Worm (Caenorhabditis elegans): Measurements from ENCODE around the gene kvs-4.

kvs-4 gene

ce11 chrIII:11012264-11012663 is at the start of gene kvs-4:
TSS of gene kvs-4 (plus strand) at chrIII:11012564.
- TF ChIP-seq K11D2.4 (GFP tag; IDR thresholded peaks at IDR 0.05): no peak
- no peak for TF ChIP-seq Y67H2A.10 (GFP tag; conservative IDR thresholded peaks at IDR 0.05)
- no peak for TF ChIP-seq sdz-38 (tag; optimal IDR thresholded peaks at IDR 0.05)
- no peak for TF ChIP-seq ztf-26 (tag; optimal IDR thresholded peaks at IDR 0.05)
- no peak for TF ChIP-seq aptf-2 (GFP tag; conservative IDR thresholded peaks at IDR 0.05)
- TF ChIP-seq lsy-27 (tag; optimal IDR thresholded peaks at IDR 0.05; ENCODE audit: borderline replicate concordance, insufficient read depth): no peak
- TF ChIP-seq mxl-1 (tag; optimal IDR thresholded peaks at IDR 0.05): no peak
- no peak for TF ChIP-seq bed-1 (GFP tag; IDR thresholded peaks at IDR 0.05)
- TF ChIP-seq ztf-22 (GFP tag; optimal IDR thresholded peaks at IDR 0.05): no peak
- TF ChIP-seq pha-4 (tag; optimal IDR thresholded peaks at IDR 0.05): no peak
- TF ChIP-seq zim-3 (tag; optimal IDR thresholded peaks at IDR 0.05): no peak
- no peak for TF ChIP-seq gei-17 (GFP tag; optimal IDR thresholded peaks at IDR 0.05)
- no peak for TF ChIP-seq snpc-3.4 (tag; optimal IDR thresholded peaks at IDR 0.05)
- no peak for TF ChIP-seq C06A6.2 (GFP tag; conservative IDR thresholded peaks at IDR 0.05)

DNA sequence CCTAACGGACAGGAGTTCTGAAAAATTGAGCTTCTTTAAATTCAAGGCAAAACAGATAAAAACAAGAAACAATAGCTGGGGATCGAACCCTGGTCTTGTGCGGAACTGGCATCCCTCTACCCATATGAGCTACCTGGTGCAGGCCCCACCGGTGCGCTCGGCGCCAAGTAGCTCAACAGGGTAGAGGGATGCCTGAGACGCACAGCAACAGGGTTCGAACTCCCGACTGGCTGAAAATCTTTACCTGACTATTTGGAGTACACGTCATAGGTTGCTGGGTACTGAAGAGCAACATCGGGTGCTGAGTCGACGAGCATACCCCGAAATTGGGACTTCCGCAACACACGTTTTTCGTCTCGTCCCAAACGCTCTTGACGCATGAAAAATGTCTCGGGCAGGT is 49.5 kb upstream of the kvs-4 start:
- TF ChIP-seq B0261.1 (tag; optimal IDR thresholded peaks at IDR 0.05) (no peak), nhr-80 (tag; optimal IDR thresholded peaks at IDR 0.05) (no peak), lin-26 (GFP tag; IDR thresholded peaks at IDR 0.05) (peak; percentile 63; the same call in 1 of the 2 replicates), tbp1 (GFP tag; optimal IDR thresholded peaks at IDR 0.05) (peak; percentile 50), pbrm-1 (GFP tag; IDR thresholded peaks at IDR 0.05) (no peak), nfyb-1 (GFP tag; IDR thresholded peaks at IDR 0.05) (0 out of 2 replicates have a peak, but pooled peaks have one; percentile 32), zfh-2 (GFP tag; conservative IDR thresholded peaks at IDR 0.05) (0 out of 2 replicates have a peak, but pooled peaks have one; percentile 54), rpc-1 (optimal IDR thresholded peaks at IDR 0.05) (no peak), rpc-1 (tag; optimal IDR thresholded peaks at IDR 0.05) (peak; percentile 31)

DNA sequence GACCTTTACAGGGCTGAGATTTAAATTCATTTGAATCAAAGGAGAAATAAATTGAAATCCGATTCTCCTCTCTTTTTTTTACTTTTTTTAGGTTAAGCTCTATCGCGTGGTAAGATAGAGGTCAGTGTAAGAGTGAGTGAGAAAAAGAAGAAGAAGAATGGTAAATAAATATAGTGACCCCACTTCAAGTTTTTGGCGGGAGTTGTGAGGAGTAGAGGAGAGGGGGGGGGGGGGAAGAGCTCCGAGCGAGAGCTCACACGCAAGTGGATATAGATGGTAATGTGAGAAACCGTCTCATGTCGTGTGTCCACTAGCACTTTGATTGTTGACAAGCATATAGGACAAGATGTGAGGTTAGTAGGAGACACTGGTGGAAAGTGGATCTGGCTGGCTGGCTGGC is 45.4 kb upstream of the kvs-4 start, which contains the start of gene W05B2.2:
Gene W05B2.2 (minus strand): TSS at position 101 of the 400 bp plus-strand sequence.
- TF ChIP-seq rcor-1 (GFP tag; IDR thresholded peaks at IDR 0.05) (no peak), T07F8.4 (tag; optimal IDR thresholded peaks at IDR 0.05) (no peak), egrh-3 (GFP tag; IDR thresholded peaks at IDR 0.05) (no peak), sdz-38 (tag; optimal IDR thresholded peaks at IDR 0.05) (no peak), tlf-1 (GFP tag; optimal IDR thresholded peaks at IDR 0.05) (no peak), lin-54 (GFP tag; optimal IDR thresholded peaks at IDR 0.05) (no peak)

DNA sequence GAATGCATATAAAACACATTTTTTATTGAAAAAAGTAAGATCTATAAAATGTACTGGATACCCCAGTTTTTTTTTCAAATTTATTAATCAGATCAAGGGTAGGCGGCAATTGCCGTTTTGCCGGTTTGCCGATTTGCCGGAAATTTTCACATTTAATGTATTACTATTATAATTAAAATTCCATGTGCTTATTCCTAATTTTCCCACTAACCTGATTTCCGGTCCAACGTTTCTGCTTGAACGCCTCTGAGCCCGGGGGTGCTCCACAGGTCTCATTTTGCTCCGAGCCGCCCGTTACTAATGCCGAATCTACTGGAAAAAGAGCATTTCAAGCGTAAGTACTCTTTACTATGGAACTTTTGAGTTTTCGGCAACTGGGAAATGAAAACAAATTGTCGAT is 42.7 kb upstream of the kvs-4 start, which contains the start of gene dhc-4:
Gene dhc-4 (plus strand): TSS at position 301 of the 400 bp plus-strand sequence.
- no peak for TF ChIP-seq chd-7 (tag; optimal IDR thresholded peaks at IDR 0.05)
- TF ChIP-seq athp-1 (tag; optimal IDR thresholded peaks at IDR 0.05): no peak
- no peak for TF ChIP-seq ztf-22 (GFP tag; optimal IDR thresholded peaks at IDR 0.05)
- no peak for TF ChIP-seq nhr-80 (tag; optimal IDR thresholded peaks at IDR 0.05)
- TF ChIP-seq die-1 (tag; optimal IDR thresholded peaks at IDR 0.05): no peak
- no peak for TF ChIP-seq madf-10 (tag; optimal IDR thresholded peaks at IDR 0.05)
- no peak for TF ChIP-seq gei-17 (GFP tag; optimal IDR thresholded peaks at IDR 0.05)
- no peak for TF ChIP-seq lin-54 (GFP tag; optimal IDR thresholded peaks at IDR 0.05)
- no peak for TF ChIP-seq egrh-3 (GFP tag; IDR thresholded peaks at IDR 0.05)
- no peak for TF ChIP-seq tbp1 (GFP tag; optimal IDR thresholded peaks at IDR 0.05)
- no peak for TF ChIP-seq ztf-6 (GFP tag; IDR thresholded peaks at IDR 0.05)
- TF ChIP-seq ama-1 (optimal IDR thresholded peaks at IDR 0.05): no peak
- no peak for TF ChIP-seq ama-1 (GFP tag; optimal IDR thresholded peaks at IDR 0.05)
- TF ChIP-seq T26A5.8 (tag; optimal IDR thresholded peaks at IDR 0.05): no peak
- no peak for TF ChIP-seq fkh-3 (tag; optimal IDR thresholded peaks at IDR 0.05)
- TF ChIP-seq F22D6.2 (tag; optimal IDR thresholded peaks at IDR 0.05): no peak
